Fruit fly (Drosophila melanogaster) Kc167 (cell line): Measurements from ENCODE around the gene lost.

Experiments used
- Myc ChIP-seq: fragments of >200 bp; optimal IDR thresholded peaks from 2 replicates; lab custom pipeline; 2017; ENCODE audit warnings: missing external identifiers
- Sin3A ChIP-seq: fragments of >200 bp; optimal IDR thresholded peaks from 2 replicates; lab custom pipeline; 2018; ENCODE audit warnings: missing external identifiers
- h ChIP-seq: fragments of >200 bp; optimal IDR thresholded peaks from 3 replicates; lab custom pipeline; 2018; ENCODE audit warnings: missing external identifiers
- insv ChIP-seq: fragments of >200 bp; optimal IDR thresholded peaks from 3 replicates; lab custom pipeline; 2018; ENCODE audit warnings: missing external identifiers
- psq ChIP-seq: fragments of >200 bp; optimal IDR thresholded peaks from 2 replicates; lab custom pipeline; 2017; ENCODE audit warnings: missing external identifiers
- ttk ChIP-seq: sonication (Bioruptor generic); optimal IDR thresholded peaks from 2 replicates; lab custom pipeline; 2017; ENCODE audit warnings: missing external identifiers

The lost gene

dm6 chr3R:4402884-4403705 is at the start of gene lost:
TSS of gene lost (plus strand) at chr3R:4403076.
- TF ChIP-seq Myc (no peak), ttk (no peak), Sin3A (no peak), psq (lab: Kevin White, UChicago) (no peak), h (lab: Kevin White, UChicago) (no peak), insv (lab: Kevin White, UChicago) (no peak)

- no peak for TF ChIP-seq ttk
- no peak for TF ChIP-seq h (lab: Kevin White, UChicago)
- no peak for TF ChIP-seq Myc
- TF ChIP-seq insv (lab: Kevin White, UChicago) = no peak
- TF ChIP-seq Sin3A = no peak
- TF ChIP-seq psq (lab: Kevin White, UChicago) = no peak
Observed at dm6 chr3R:4353569-4353968, 49.3 kb upstream of the lost start.

dm6 chr3R:4359625-4360024 is 43.3 kb upstream of the lost start, which contains the start of gene CG1090:
TSS of gene CG1090 (plus strand) at chr3R:4359883.
- TF ChIP-seq ttk (no peak), h (lab: Kevin White, UChicago) (no peak), psq (lab: Kevin White, UChicago) (no peak), Myc (no peak), Sin3A (no peak), insv (lab: Kevin White, UChicago) (no peak)

- TF ChIP-seq ttk = no peak
Observed at dm6 chr3R:4360668-4361110, 42.2 kb upstream of the lost start.

dm6 chr3R:4362010-4362409 is 40.9 kb upstream of the lost start:
- no peak for TF ChIP-seq psq (lab: Kevin White, UChicago)
- no peak for TF ChIP-seq Sin3A
- no peak for TF ChIP-seq Myc
- TF ChIP-seq ttk = no peak

dm6 chr3R:4378363-4379354 is 24.2 kb upstream of the lost start, which contains the start of gene Sfxn1-3:
TSS of gene Sfxn1-3 (plus strand) at chr3R:4378600.
- TF ChIP-seq insv (lab: Kevin White, UChicago) = no peak
- no peak for TF ChIP-seq h (lab: Kevin White, UChicago)
- no peak for TF ChIP-seq psq (lab: Kevin White, UChicago)
- no peak for TF ChIP-seq Sin3A
- no peak for TF ChIP-seq ttk
- TF ChIP-seq Myc = no peak

- TF ChIP-seq psq (lab: Kevin White, UChicago) (no peak), insv (lab: Kevin White, UChicago) (no peak), Sin3A (no peak), h (lab: Kevin White, UChicago) (no peak), ttk (no peak), Myc (no peak)
Observed at dm6 chr3R:4381079-4381919, 21.6 kb upstream of the lost start, which contains the start of gene Cont. TSS of gene Cont (plus strand) at chr3R:4381306.

- no peak for TF ChIP-seq Sin3A
- TF ChIP-seq Myc = no peak
- no peak for TF ChIP-seq insv (lab: Kevin White, UChicago)
- TF ChIP-seq h (lab: Kevin White, UChicago) = no peak
- TF ChIP-seq psq (lab: Kevin White, UChicago) = no peak
- no peak for TF ChIP-seq ttk
Observed at dm6 chr3R:4382165-4382564, 20.7 kb upstream of the lost start.

dm6 chr3R:4387490-4387889 is 15.4 kb upstream of the lost start, which contains the start of gene tub:
TSS of gene tub (plus strand) at chr3R:4387742.
- no peak for TF ChIP-seq h (lab: Kevin White, UChicago)
- no peak for TF ChIP-seq Sin3A
- no peak for TF ChIP-seq ttk
- TF ChIP-seq psq (lab: Kevin White, UChicago) = no peak
- TF ChIP-seq insv (lab: Kevin White, UChicago) = no peak
- TF ChIP-seq Myc = no peak

dm6 chr3R:4390133-4390532 is 12.7 kb upstream of the lost start, which contains the start of gene CG14646:
TSS of gene CG14646 (plus strand) at chr3R:4390366.
- TF ChIP-seq insv (lab: Kevin White, UChicago) = no peak
- no peak for TF ChIP-seq Myc
- TF ChIP-seq Sin3A = no peak
- no peak for TF ChIP-seq h (lab: Kevin White, UChicago)
- no peak for TF ChIP-seq psq (lab: Kevin White, UChicago)
- no peak for TF ChIP-seq ttk

- TF ChIP-seq Sin3A = no peak
- TF ChIP-seq psq (lab: Kevin White, UChicago) = no peak
- no peak for TF ChIP-seq insv (lab: Kevin White, UChicago)
- no peak for TF ChIP-seq ttk
- no peak for TF ChIP-seq Myc
- TF ChIP-seq h (lab: Kevin White, UChicago) = no peak
Observed at dm6 chr3R:4394117-4394516, 8.8 kb upstream of the lost start, which contains the start of gene CG34112. TSS of gene CG34112 (minus strand) at chr3R:4394259.
